Fruit fly (Drosophila melanogaster): Measurements from ENCODE around the gene CG31528.
A peak's percentile ranks its signal among the peaks of the same experiment; 100 is the strongest.

CG31528 gene

DNA sequence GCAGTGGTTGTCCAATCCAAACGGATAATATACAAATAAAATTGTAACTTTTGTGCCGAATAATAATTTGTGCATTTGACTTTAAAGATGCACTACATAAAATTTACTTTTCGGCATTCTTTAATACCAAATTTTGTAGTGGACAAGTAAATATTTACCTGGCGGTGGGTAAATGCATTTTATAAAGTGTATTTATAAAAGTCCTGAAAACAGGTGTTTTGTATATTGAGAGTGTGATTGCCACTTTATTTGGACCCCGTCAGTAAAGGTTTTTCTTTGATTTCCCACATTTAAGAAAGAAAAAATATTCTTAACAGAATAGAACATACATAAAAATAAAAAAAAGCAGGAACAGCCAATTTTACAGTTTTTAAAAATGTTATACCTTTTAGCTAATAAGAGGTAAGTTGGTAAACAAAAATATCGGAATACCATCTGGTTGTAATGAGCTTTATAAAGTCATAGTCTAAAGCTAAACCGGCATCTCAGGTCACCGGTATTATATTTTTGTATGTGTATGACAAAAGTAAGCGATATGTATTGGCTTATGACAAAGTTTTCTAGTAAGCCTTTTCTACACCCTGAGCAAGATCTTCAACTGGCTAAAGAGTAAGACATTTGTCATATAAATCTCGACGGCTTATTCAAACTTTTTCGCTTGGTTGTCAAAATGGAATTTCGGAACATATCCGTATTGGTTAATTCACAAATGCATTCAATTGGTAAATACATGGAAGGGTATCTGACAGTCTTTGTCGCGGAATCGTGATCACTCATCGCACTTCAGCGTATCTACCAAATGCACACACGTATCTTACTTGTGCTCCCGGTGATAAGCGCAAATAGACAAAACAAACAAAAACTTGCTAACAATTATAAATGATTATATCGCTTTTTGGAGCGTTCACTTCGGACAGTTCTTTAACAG is 21.3 kb upstream of the CG31528 start (continued):
- TF ChIP-seq CG10209 (GFP tag; optimal IDR thresholded peaks at IDR 0.05), result peak; percentile 88
- TF ChIP-seq CG10147 (GFP tag; optimal IDR thresholded peaks at IDR 0.05), result peak; percentile 89
- peak; percentile 77 for TF ChIP-seq CG33213 (GFP tag; optimal IDR thresholded peaks at IDR 0.05)
- TF ChIP-seq CG30431 (GFP tag; optimal IDR thresholded peaks at IDR 0.05), result peak; percentile 75
- peak; percentile 7 for TF ChIP-seq CG10565 (GFP tag; optimal IDR thresholded peaks at IDR 0.05)
- 0 out of 2 replicates have a peak, but pooled peaks have one; percentile 13 for TF ChIP-seq Dip2 (GFP tag; IDR thresholded peaks at IDR 0.05)
- TF ChIP-seq slbo (GFP tag; IDR thresholded peaks at IDR 0.05), result peak; percentile 91
- TF ChIP-seq CG11696 (GFP tag; IDR thresholded peaks at IDR 0.05), result peak; percentile 68
- peak; percentile 92 for TF ChIP-seq Dip3 (GFP tag; optimal IDR thresholded peaks at IDR 0.05)
- TF ChIP-seq CG10366 (GFP tag; IDR thresholded peaks at IDR 0.05), result peak; percentile 91
- TF ChIP-seq bab2 (GFP tag; optimal IDR thresholded peaks at IDR 0.05), result peak; percentile 88
- TF ChIP-seq so (GFP tag; IDR thresholded peaks at IDR 0.05), result peak; percentile 80; the same call in 2 of the 3 replicates
- TF ChIP-seq H15 (GFP tag; IDR thresholded peaks at IDR 0.05), result peak; percentile 86
- TF ChIP-seq CG12155 (GFP tag; optimal IDR thresholded peaks at IDR 0.05), result peak; percentile 84
- TF ChIP-seq CG3407 (GFP tag; optimal IDR thresholded peaks at IDR 0.05), result peak; percentile 70
- no peak for TF ChIP-seq Stat92E (GFP tag; optimal IDR thresholded peaks at IDR 0.05)
- no peak for TF ChIP-seq Doc2 (GFP tag; IDR thresholded peaks at IDR 0.05)
- peak; percentile 91 for TF ChIP-seq CoRest (tag; optimal IDR thresholded peaks at IDR 0.05)
- TF ChIP-seq Ets97D (GFP tag; optimal IDR thresholded peaks at IDR 0.05), result peak; percentile 72
- peak; percentile 45 for TF ChIP-seq da (GFP tag; optimal IDR thresholded peaks at IDR 0.05)
- peak; percentile 57 for TF ChIP-seq CG8281 (tag; optimal IDR thresholded peaks at IDR 0.05)
- no peak for TF ChIP-seq CG8290 (GFP tag; optimal IDR thresholded peaks at IDR 0.05)
- peak in 1 of 2 experiments; percentile 97 for TF ChIP-seq CG8290 (tag; optimal IDR thresholded peaks at IDR 0.05)
- peak; percentile 87 for TF ChIP-seq CG8944 (GFP tag; optimal IDR thresholded peaks at IDR 0.05)
- peak; percentile 82 for TF ChIP-seq ab (GFP tag; optimal IDR thresholded peaks at IDR 0.05)
- no peak for TF ChIP-seq Doc3 (GFP tag; IDR thresholded peaks at IDR 0.05; ENCODE audit: partially characterized antibody)
- TF ChIP-seq CG10543 (GFP tag; optimal IDR thresholded peaks at IDR 0.05), result peak; percentile 75
- peak; percentile 80 for TF ChIP-seq CHES-1-like (GFP tag; optimal IDR thresholded peaks at IDR 0.05)
- peak; percentile 48; the same call in 1 of the 2 replicates for TF ChIP-seq CG17612 (GFP tag; IDR thresholded peaks at IDR 0.05)
- no peak for TF ChIP-seq Bgb (GFP tag; IDR thresholded peaks at IDR 0.05; ENCODE audit: partially characterized antibody)
- TF ChIP-seq CG31441 (GFP tag; IDR thresholded peaks at IDR 0.05), result peak; percentile 91
- TF ChIP-seq Dfd (GFP tag; optimal IDR thresholded peaks at IDR 0.05), result no peak
- TF ChIP-seq zfh2 (GFP tag; optimal IDR thresholded peaks at IDR 0.05), result peak; percentile 91
- no peak for TF ChIP-seq sna (GFP tag; IDR thresholded peaks at IDR 0.05; ENCODE audit: partially characterized antibody)
- no peak for TF ChIP-seq ato (GFP tag; IDR thresholded peaks at IDR 0.05; ENCODE audit: partially characterized antibody)
- TF ChIP-seq cas (GFP tag; IDR thresholded peaks at IDR 0.05), result peak; percentile 66; the same call in 1 of the 2 replicates
- peak; percentile 68 for TF ChIP-seq CG18011 (GFP tag; optimal IDR thresholded peaks at IDR 0.05)
- no peak; the same call in 1 of the 2 replicates for TF ChIP-seq CG9215 (GFP tag; IDR thresholded peaks at IDR 0.05)
- peak; percentile 69 for TF ChIP-seq shn (GFP tag; optimal IDR thresholded peaks at IDR 0.05)
- TF ChIP-seq CG11456 (GFP tag; IDR thresholded peaks at IDR 0.05), result peak; percentile 91
- TF ChIP-seq z (GFP tag; IDR thresholded peaks at IDR 0.05), result no peak
- TF ChIP-seq CG4282 (GFP tag; optimal IDR thresholded peaks at IDR 0.05), result peak; percentile 41
- peak; percentile 74 for TF ChIP-seq ro (GFP tag; IDR thresholded peaks at IDR 0.05)
- TF ChIP-seq gsb-n (tag; optimal IDR thresholded peaks at IDR 0.05), result no peak
- no peak for TF ChIP-seq CG15073 (GFP tag; optimal IDR thresholded peaks at IDR 0.05)
- peak; percentile 91 for TF ChIP-seq CG18599 (GFP tag; optimal IDR thresholded peaks at IDR 0.05)
- TF ChIP-seq CG5245 (GFP tag; optimal IDR thresholded peaks at IDR 0.05), result peak; percentile 71
- TF ChIP-seq CG34376 (GFP tag; optimal IDR thresholded peaks at IDR 0.05), result peak; percentile 70
- peak; percentile 91 for TF ChIP-seq ind (GFP tag; optimal IDR thresholded peaks at IDR 0.05)
